Worm (Caenorhabditis elegans) whole organism, L2 larva: ENCODE data around the gene atf-7.

Experiments used
- C34F6.9 ChIP-seq: fragments of 150-350 bp; optimal IDR thresholded peaks from 2 replicates; lab custom pipeline; 2014; ENCODE audit warnings: missing biosample characterization, missing genetic modification characterization
- aly-2 ChIP-seq: fragments of 150-350 bp; optimal IDR thresholded peaks from 2 replicates; lab custom pipeline; 2014; ENCODE audit warnings: missing biosample characterization, missing genetic modification characterization
- ama-1 ChIP-seq: fragments of 150-350 bp; optimal IDR thresholded peaks from 2 replicates; lab custom pipeline; 2018; ENCODE audit warnings: inconsistent platforms
- ceh-16 ChIP-seq: fragments of 150-350 bp; optimal IDR thresholded peaks from 2 replicates; lab custom pipeline; 2014; ENCODE audit warnings: missing biosample characterization, missing genetic modification characterization
- dmd-4 ChIP-seq: sonication (generic microtip); optimal IDR thresholded peaks from 2 replicates; lab custom pipeline; 2017; ENCODE audit warnings: missing biosample characterization, missing genetic modification characterization
- egl-27 ChIP-seq: sonication (generic microtip); optimal IDR thresholded peaks from 3 replicates; lab custom pipeline; 2017; ENCODE audit warnings: missing biosample characterization, missing genetic modification reagents, missing genetic modification characterization
- elt-1 ChIP-seq: fragments of 150-350 bp; optimal IDR thresholded peaks from 2 replicates; lab custom pipeline; 2014; ENCODE audit warnings: missing biosample characterization, missing genetic modification characterization
- elt-3 ChIP-seq: sonication (generic microtip); optimal IDR thresholded peaks from 2 replicates; lab custom pipeline; 2017; ENCODE audit warnings: missing biosample characterization, missing genetic modification characterization
- fos-1 ChIP-seq: fragments of 150-350 bp; optimal IDR thresholded peaks from 2 replicates; lab custom pipeline; 2014; ENCODE audit warnings: missing biosample characterization, missing genetic modification characterization
- gmeb-1 ChIP-seq: fragments of 150-350 bp; optimal IDR thresholded peaks from 2 replicates; lab custom pipeline; 2014; ENCODE audit warnings: missing biosample characterization, missing genetic modification characterization
- lin-11 ChIP-seq: fragments of 150-350 bp; sonication (generic microtip); optimal IDR thresholded peaks from 2 replicates; lab custom pipeline; 2014; ENCODE audit warnings: missing biosample characterization, missing genetic modification characterization, inconsistent platforms, mixed read lengths
- lin-39 ChIP-seq: fragments of 150-350 bp; optimal IDR thresholded peaks from 2 replicates; lab custom pipeline; 2014; ENCODE audit warnings: missing biosample characterization, missing genetic modification reagents, missing genetic modification characterization
- lsy-2 ChIP-seq, 2 experiments: fragments of 150-350 bp in 1 of 2; sonication (generic microtip) in 1 of 2; optimal IDR thresholded peaks; 2 replicates each; lab custom pipeline; 2014 to 2017; ENCODE audit warnings: missing biosample characterization in 2 of 2, missing genetic modification characterization in 2 of 2
- mbf-1 ChIP-seq: sonication (generic microtip); optimal IDR thresholded peaks from 2 replicates; lab custom pipeline; 2017; ENCODE audit warnings: missing biosample characterization, missing genetic modification characterization
- nhr-10 ChIP-seq: sonication (generic microtip); optimal IDR thresholded peaks from 2 replicates; lab custom pipeline; 2017; ENCODE audit warnings: missing biosample characterization, missing genetic modification characterization
- nhr-11 ChIP-seq: fragments of 150-350 bp; optimal IDR thresholded peaks from 2 replicates; lab custom pipeline; 2014; ENCODE audit warnings: missing biosample characterization, missing genetic modification characterization
- nhr-21 ChIP-seq: fragments of 150-350 bp; optimal IDR thresholded peaks from 2 replicates; lab custom pipeline; 2014; ENCODE audit warnings: missing biosample characterization, missing genetic modification characterization
- nhr-23 ChIP-seq: fragments of 150-350 bp; optimal IDR thresholded peaks from 2 replicates; lab custom pipeline; 2014; ENCODE audit warnings: missing biosample characterization, missing genetic modification reagents, missing genetic modification characterization
- nhr-237 ChIP-seq: fragments of 150-350 bp; optimal IDR thresholded peaks from 2 replicates; lab custom pipeline; 2014; ENCODE audit warnings: missing biosample characterization, missing genetic modification characterization
- nhr-25 ChIP-seq: fragments of 150-350 bp; sonication (generic microtip); optimal IDR thresholded peaks from 3 replicates; lab custom pipeline; 2014; ENCODE audit warnings: missing biosample characterization, missing genetic modification characterization
- nhr-6 ChIP-seq: fragments of 150-350 bp; optimal IDR thresholded peaks from 2 replicates; lab custom pipeline; 2014; ENCODE audit warnings: missing biosample characterization, missing genetic modification characterization
- nhr-77 ChIP-seq: fragments of 150-350 bp; optimal IDR thresholded peaks from 2 replicates; lab custom pipeline; 2014; ENCODE audit warnings: missing biosample characterization, missing genetic modification characterization
- peb-1 ChIP-seq: fragments of 150-350 bp; optimal IDR thresholded peaks from 2 replicates; lab custom pipeline; 2014; ENCODE audit warnings: missing biosample characterization, missing genetic modification characterization
- sem-4 ChIP-seq: fragments of 150-350 bp; optimal IDR thresholded peaks from 2 replicates; lab custom pipeline; 2014; ENCODE audit warnings: missing biosample characterization, missing genetic modification reagents, missing genetic modification characterization
- skn-1 ChIP-seq: sonication (generic microtip); optimal IDR thresholded peaks from 2 replicates; lab custom pipeline; 2017; ENCODE audit warnings: missing biosample characterization, missing genetic modification characterization
- sma-9 ChIP-seq, 2 experiments: fragments of 150-350 bp in 1 of 2; sonication (generic microtip) in 1 of 2; optimal IDR thresholded peaks; 2 replicates each; lab custom pipeline; 2014 to 2016; ENCODE audit warnings: missing genetic modification characterization in 2 of 2, mild to moderate bottlenecking in 1 of 2, missing biosample characterization in 1 of 2, missing compliant biosample characterization in 1 of 2, missing genetic modification reagents in 1 of 2, moderate library complexity in 1 of 2
- snpc-4 ChIP-seq: fragments of 150-350 bp; optimal IDR thresholded peaks from 2 replicates; lab custom pipeline; 2014; ENCODE audit warnings: missing biosample characterization, missing genetic modification characterization
- unc-62 ChIP-seq: fragments of 150-350 bp; optimal IDR thresholded peaks from 2 replicates; lab custom pipeline; 2014; ENCODE audit warnings: missing biosample characterization, missing genetic modification reagents, missing genetic modification characterization
- ztf-1 ChIP-seq: fragments of 200-800 bp; sonication (Bioruptor generic); conservative IDR thresholded peaks from 2 replicates; pipeline ENCODE4 v1.3.6; 2022; ENCODE audit warnings: missing genetic modification characterization, missing compliant biosample characterization
- ztf-11 ChIP-seq: sonication (generic microtip); optimal IDR thresholded peaks from 2 replicates; lab custom pipeline; 2017; ENCODE audit warnings: missing biosample characterization, missing genetic modification characterization

The atf-7 gene

DNA sequence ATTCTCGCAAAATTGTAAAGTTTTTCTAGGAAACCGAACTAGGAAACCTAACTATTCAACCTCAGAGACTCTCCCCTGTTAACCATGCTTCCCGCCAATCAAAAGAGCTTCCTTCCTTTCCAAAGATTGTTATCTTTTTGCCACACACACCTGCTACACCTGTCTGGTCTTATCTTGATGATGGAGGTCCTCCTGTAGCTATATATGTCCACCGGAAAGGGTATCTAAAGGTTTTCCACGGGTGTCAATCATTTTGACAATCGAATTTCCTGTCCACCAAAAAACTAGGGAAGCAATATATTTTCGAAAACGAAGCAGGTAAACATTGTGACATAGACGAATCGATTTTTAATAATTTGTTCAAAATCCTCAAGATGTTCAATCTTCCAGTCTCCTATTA, 45.1 kb downstream of the atf-7 start:
- TF ChIP-seq ceh-16 (tag; lab: Kevin White, UChicago) = peak; percentile 30
- TF ChIP-seq nhr-25 (tag; lab: Kevin White, UChicago) = peak; percentile 21
- TF ChIP-seq sem-4 = no peak

DNA sequence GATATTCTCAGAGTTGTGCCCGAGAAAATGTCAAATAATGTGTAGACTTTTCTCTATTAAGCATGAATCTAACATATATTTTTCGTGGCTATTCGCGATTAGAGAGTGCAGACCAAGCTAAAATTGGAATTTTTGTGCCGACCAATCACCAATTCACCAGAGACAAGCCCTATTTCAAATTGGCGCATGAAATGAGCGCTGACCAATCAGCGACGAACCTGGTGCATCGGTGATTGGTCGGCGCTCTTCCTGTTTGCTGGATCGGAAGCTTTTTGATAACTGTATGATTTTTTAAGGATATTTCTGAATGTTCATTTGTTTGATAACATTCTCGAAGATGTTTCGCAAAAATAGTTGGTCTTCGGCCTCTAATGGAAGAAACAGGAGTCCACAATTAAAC, 45.5 kb downstream of the atf-7 start:
- TF ChIP-seq ztf-1 (GFP tag; lab: Robert Waterston, UW) (no peak), nhr-77 (tag; lab: Kevin White, UChicago) (no peak), aly-2 (no peak), nhr-11 (tag; lab: Kevin White, UChicago) (no peak), snpc-4 (tag; lab: Kevin White, UChicago) (no peak), sem-4 (no peak), elt-3 (no peak), egl-27 (tag; lab: Kevin White, UChicago) (no peak), nhr-23 (tag; lab: Kevin White, UChicago) (no peak), elt-1 (tag; lab: Kevin White, UChicago) (no peak), nhr-21 (tag; lab: Kevin White, UChicago) (no peak), ztf-11 (tag; lab: Kevin White, UChicago) (no peak), nhr-6 (tag; lab: Kevin White, UChicago) (no peak), lin-39 (tag; lab: Kevin White, UChicago) (no peak), skn-1 (tag; lab: Kevin White, UChicago) (no peak), lin-11 (tag; lab: Kevin White, UChicago) (no peak), gmeb-1 (tag; lab: Kevin White, UChicago) (no peak)
- TF ChIP-seq, all 48 proteins: peak for 0

- TF ChIP-seq egl-27 (tag; lab: Kevin White, UChicago) (no peak), snpc-4 (tag; lab: Kevin White, UChicago) (no peak), lsy-2 (tag; optimal IDR thresholded peaks at IDR 0.05; lab: Kevin White, UChicago) (peak in 1 of 2 experiments; percentile 32), elt-3 (no peak), nhr-25 (tag; lab: Kevin White, UChicago) (peak; percentile 30)
Measured at ce11 chrIII:4452749-4453148, 46.1 kb downstream of the atf-7 start.

ce11 chrIII:4450773-4451423, 47.9 kb downstream of the atf-7 start:
- TF ChIP-seq nhr-25 (tag; lab: Kevin White, UChicago) (peak; percentile 6), nhr-237 (no peak)

DNA sequence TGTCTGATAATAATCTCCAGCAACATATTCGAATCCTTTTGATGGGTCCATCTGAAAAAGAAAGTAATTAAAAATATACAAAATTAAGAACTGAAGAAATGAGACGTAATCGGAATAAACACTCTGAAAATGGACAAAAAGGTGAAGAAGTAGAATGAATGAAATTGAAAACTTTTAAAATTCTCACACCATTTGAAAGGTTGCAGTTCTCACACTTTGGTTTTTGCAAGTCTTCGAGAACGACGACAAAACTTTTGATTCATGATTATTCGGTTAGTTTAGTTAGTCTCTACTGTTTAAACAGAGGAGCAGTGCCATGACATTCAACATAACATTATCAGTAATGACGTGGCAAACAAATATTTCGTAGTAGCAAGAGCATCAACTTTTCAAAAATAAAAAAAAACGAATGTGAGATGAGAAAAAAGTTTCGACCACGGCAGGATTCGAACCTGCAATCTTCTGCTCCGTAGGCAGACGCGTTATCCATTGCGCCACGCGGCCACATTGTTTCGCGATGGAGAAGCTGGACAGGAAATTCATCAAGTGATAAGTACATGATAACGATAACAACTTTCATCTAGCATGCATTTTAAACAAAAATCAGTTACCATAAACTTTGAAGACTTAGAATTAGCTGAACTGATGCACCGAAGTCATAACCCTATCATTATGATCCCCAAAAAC, 48.8 kb downstream of the atf-7 start, which contains the start of gene ceh-43:
Gene ceh-43, minus strand, starts transcription at position 51 of the 687 bp plus-strand sequence.
- no peak for TF ChIP-seq fos-1
- TF ChIP-seq ama-1 = no peak
- no peak for TF ChIP-seq nhr-21 (tag; lab: Kevin White, UChicago)
- TF ChIP-seq lsy-2 (tag; optimal IDR thresholded peaks at IDR 0.05; lab: Kevin White, UChicago) = no peak
- no peak for TF ChIP-seq elt-1 (tag; lab: Kevin White, UChicago)

ce11 chrIII:4449357-4449756, 49.5 kb downstream of the atf-7 start:
- peak in 1 of 2 experiments; percentile 25 for TF ChIP-seq lsy-2 (tag; optimal IDR thresholded peaks at IDR 0.05; lab: Kevin White, UChicago)
- no peak for TF ChIP-seq nhr-21 (tag; lab: Kevin White, UChicago)
- TF ChIP-seq C34F6.9 (tag; lab: Kevin White, UChicago) = peak; percentile 8
- no peak for TF ChIP-seq peb-1 (tag; lab: Kevin White, UChicago)
- no peak for TF ChIP-seq aly-2
- peak; percentile 40 for TF ChIP-seq fos-1

- TF ChIP-seq nhr-21 (tag; lab: Kevin White, UChicago) (no peak), dmd-4 (tag; lab: Kevin White, UChicago) (no peak), C34F6.9 (tag; lab: Kevin White, UChicago) (no peak), peb-1 (tag; lab: Kevin White, UChicago) (no peak), egl-27 (tag; lab: Kevin White, UChicago) (no peak), mbf-1 (tag; lab: Kevin White, UChicago) (no peak), unc-62 (GFP tag; lab: Kevin White, UChicago) (no peak), nhr-10 (no peak), sma-9 (GFP tag; optimal IDR thresholded peaks at IDR 0.05; lab: Kevin White, UChicago) (no peak), sma-9 (tag; optimal IDR thresholded peaks at IDR 0.05; lab: Kevin White, UChicago) (no peak)
Measured at ce11 chrIII:4448029-4448428, 50.8 kb downstream of the atf-7 start.
